Worm (Caenorhabditis elegans): ENCODE measurements around the gene Y97E10AR.2.

- TF ChIP-seq lin-13 (tag; optimal IDR thresholded peaks at IDR 0.05) (no peak), nhr-2 (tag; optimal IDR thresholded peaks at IDR 0.05) (no peak), mab-5 (tag; optimal IDR thresholded peaks at IDR 0.05) (no peak), snpc-4 (tag; optimal IDR thresholded peaks at IDR 0.05) (no peak), unc-62 (GFP tag; optimal IDR thresholded peaks at IDR 0.05) (no peak), zip-8 (tag; optimal IDR thresholded peaks at IDR 0.05) (no peak), pha-4 (tag; optimal IDR thresholded peaks at IDR 0.05) (no peak), sptf-1 (tag; optimal IDR thresholded peaks at IDR 0.05) (no peak), ces-1 (GFP tag; optimal IDR thresholded peaks at IDR 0.05) (no peak), nhr-12 (tag; optimal IDR thresholded peaks at IDR 0.05) (no peak), nhr-237 (tag; optimal IDR thresholded peaks at IDR 0.05) (no peak), elt-3 (tag; optimal IDR thresholded peaks at IDR 0.05) (no peak), lsy-2 (tag; optimal IDR thresholded peaks at IDR 0.05) (no peak)
Observed at ce11 chrV:8010103-8010502, 14.1 kb downstream of the Y97E10AR.2 start, which contains the start of gene Y97E10AR.4.
